Worm (Caenorhabditis elegans): ENCODE measurements around the gene nhr-199.

- no peak for TF ChIP-seq fos-1 (tag; optimal IDR thresholded peaks at IDR 0.05)
- TF ChIP-seq ceh-20 (GFP tag; IDR thresholded peaks at IDR 0.05): no peak
- TF ChIP-seq madf-9 (GFP tag; conservative IDR thresholded peaks at IDR 0.05): no peak
- TF ChIP-seq aly-2 (tag; optimal IDR thresholded peaks at IDR 0.05): no peak
- no peak for TF ChIP-seq lir-3 (tag; optimal IDR thresholded peaks at IDR 0.05)
- TF ChIP-seq T20F7.1 (GFP tag; optimal IDR thresholded peaks at IDR 0.05): no peak
- no peak for TF ChIP-seq egl-27 (tag; optimal IDR thresholded peaks at IDR 0.05)
- no peak for TF ChIP-seq unc-62 (GFP tag; optimal IDR thresholded peaks at IDR 0.05 in 1 of 2)
- TF ChIP-seq unc-62 (tag; optimal IDR thresholded peaks at IDR 0.05): no peak
- no peak for TF ChIP-seq ces-1 (GFP tag; optimal IDR thresholded peaks at IDR 0.05)
- TF ChIP-seq rbr-2 (tag; optimal IDR thresholded peaks at IDR 0.05): no peak
- no peak for TF ChIP-seq zfp-3 (GFP tag; conservative IDR thresholded peaks at IDR 0.05)
- TF ChIP-seq unc-39 (tag; optimal IDR thresholded peaks at IDR 0.05): no peak
- TF ChIP-seq zip-11 (GFP tag; IDR thresholded peaks at IDR 0.05): no peak
- TF ChIP-seq ceh-82 (tag; optimal IDR thresholded peaks at IDR 0.05): no peak
These were observed 2.6 kb upstream of the nhr-199 start, which contains the start of gene nhr-53 for ce11 chrV:15702263-15702662.
